Worm (Caenorhabditis elegans): ENCODE results near the gene hsp-110.

The hsp-110 gene

DNA sequence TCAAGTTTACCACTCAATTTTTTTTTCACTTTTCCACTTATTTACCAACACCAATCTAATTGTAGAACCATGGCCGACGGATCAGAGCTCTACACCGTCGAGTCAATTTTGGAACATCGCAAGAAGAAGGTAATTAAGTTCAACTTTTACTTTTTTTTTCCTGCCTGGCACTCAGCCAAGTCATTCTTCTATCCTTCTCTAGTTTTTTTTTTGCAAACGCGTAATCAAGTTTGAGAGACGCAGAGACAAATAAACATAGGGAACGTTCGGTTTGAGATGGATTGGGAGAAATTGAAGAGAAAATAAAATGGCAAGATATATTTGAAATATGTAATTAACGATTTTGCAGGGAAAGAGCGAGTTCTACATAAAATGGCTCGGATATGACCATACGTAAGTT is 20.4 kb downstream of the hsp-110 start, which contains the start of gene cec-1:
TSS of gene cec-1 (plus strand) at position 63 of the 400 bp plus-strand sequence.
- TF ChIP-seq ztf-16 (tag; optimal IDR thresholded peaks at IDR 0.05): no peak
- TF ChIP-seq lim-6 (tag; optimal IDR thresholded peaks at IDR 0.05): no peak
- peak; percentile 55 for TF ChIP-seq unc-42 (tag; optimal IDR thresholded peaks at IDR 0.05)
- TF ChIP-seq C08G9.2 (tag; optimal IDR thresholded peaks at IDR 0.05): no peak

DNA sequence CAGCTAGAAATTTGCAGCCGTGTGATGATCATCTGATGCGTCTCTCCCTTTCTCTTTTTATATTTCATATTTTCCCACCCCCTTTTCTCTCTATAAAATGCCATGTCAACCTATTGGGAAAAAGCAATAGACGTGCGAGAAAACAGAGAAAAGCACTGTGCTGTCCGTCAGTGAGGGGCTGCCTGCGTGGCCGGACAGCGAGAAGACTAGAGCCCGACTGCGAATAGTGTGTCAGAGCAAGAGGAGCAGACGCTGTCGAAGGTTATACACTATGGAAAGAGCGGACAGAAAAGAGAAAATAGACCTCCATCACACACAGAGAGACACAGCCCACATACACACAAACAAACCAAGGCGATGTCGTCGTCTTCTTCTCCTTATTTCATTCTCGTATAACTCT is 21.6 kb downstream of the hsp-110 start:
- TF ChIP-seq ceh-14 (tag; optimal IDR thresholded peaks at IDR 0.05) (no peak), nhr-11 (tag; optimal IDR thresholded peaks at IDR 0.05) (no peak), che-1 (tag; optimal IDR thresholded peaks at IDR 0.05) (no peak), hlh-15 (tag; optimal IDR thresholded peaks at IDR 0.05) (no peak), fkh-6 (tag; optimal IDR thresholded peaks at IDR 0.05) (no peak), pat-9 (tag; optimal IDR thresholded peaks at IDR 0.05) (no peak), ceh-34 (tag; optimal IDR thresholded peaks at IDR 0.05) (peak; percentile 46), ceh-31 (tag; optimal IDR thresholded peaks at IDR 0.05) (peak; percentile 59), K02D7.2 (tag; optimal IDR thresholded peaks at IDR 0.05) (no peak), ref-2 (tag; optimal IDR thresholded peaks at IDR 0.05) (peak; percentile 58), ceh-45 (GFP tag; IDR thresholded peaks at IDR 0.05) (no peak), sdc-2 (tag; optimal IDR thresholded peaks at IDR 0.05) (peak; percentile 16), ceh-24 (tag; optimal IDR thresholded peaks at IDR 0.05) (no peak), tbx-2 (tag; optimal IDR thresholded peaks at IDR 0.05) (peak; percentile 69), unc-55 (GFP tag; optimal IDR thresholded peaks at IDR 0.05) (peak; percentile 40), fax-1 (tag; optimal IDR thresholded peaks at IDR 0.05) (peak; percentile 5), ets-4 (tag; optimal IDR thresholded peaks at IDR 0.05) (no peak), elt-2 (tag; optimal IDR thresholded peaks at IDR 0.05) (peak; percentile 51), C38D4.7 (GFP tag; optimal IDR thresholded peaks at IDR 0.05) (no peak), lin-11 (tag; optimal IDR thresholded peaks at IDR 0.05) (no peak), nfya-1 (tag; optimal IDR thresholded peaks at IDR 0.05) (peak; percentile 85), dve-1 (tag; optimal IDR thresholded peaks at IDR 0.05) (no peak), odd-2 (tag; optimal IDR thresholded peaks at IDR 0.05) (no peak), ttx-3 (tag; optimal IDR thresholded peaks at IDR 0.05) (no peak), sox-4 (tag; optimal IDR thresholded peaks at IDR 0.05) (no peak), syd-9 (tag; optimal IDR thresholded peaks at IDR 0.05) (no peak), ceh-2 (tag; optimal IDR thresholded peaks at IDR 0.05) (peak; percentile 43), eyg-1 (tag; optimal IDR thresholded peaks at IDR 0.05) (no peak), ceh-18 (tag; optimal IDR thresholded peaks at IDR 0.05) (peak; percentile 59), lim-6 (tag; optimal IDR thresholded peaks at IDR 0.05) (no peak), npax-4 (tag; optimal IDR thresholded peaks at IDR 0.05) (no peak), Y22D7AL.16 (tag; optimal IDR thresholded peaks at IDR 0.05) (no peak), ceh-48 (tag; optimal IDR thresholded peaks at IDR 0.05) (peak; percentile 14), F13H6.1 (tag; optimal IDR thresholded peaks at IDR 0.05) (peak; percentile 32), pros-1 (tag; optimal IDR thresholded peaks at IDR 0.05) (peak; percentile 10), hlh-6 (tag; optimal IDR thresholded peaks at IDR 0.05) (peak; percentile 42), unc-42 (tag; optimal IDR thresholded peaks at IDR 0.05) (no peak)

DNA sequence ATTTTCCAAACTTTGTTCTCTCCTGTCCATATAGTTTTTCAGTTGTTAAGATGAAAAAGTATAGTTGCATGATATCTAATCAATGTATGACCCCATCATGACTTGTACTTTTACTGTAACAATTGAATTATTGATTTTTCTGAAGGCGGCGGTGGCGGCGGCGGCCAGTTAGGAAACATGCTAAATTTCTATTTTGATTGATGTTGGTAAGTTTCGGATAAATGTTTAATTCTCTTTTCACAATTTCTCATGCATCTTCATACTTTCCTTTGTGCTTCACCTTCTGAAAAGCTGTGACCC is 28.8 kb downstream of the hsp-110 start, which contains the start of gene sor-1:
TSS of gene sor-1 (plus strand) at position 201 of the 300 bp plus-strand sequence.
- TF ChIP-seq sox-2 (GFP tag; IDR thresholded peaks at IDR 0.05): no peak
- no peak for TF ChIP-seq elt-2 (tag; optimal IDR thresholded peaks at IDR 0.05)
- no peak for TF ChIP-seq madf-2 (tag; optimal IDR thresholded peaks at IDR 0.05)
- no peak for TF ChIP-seq gmeb-2 (tag; optimal IDR thresholded peaks at IDR 0.05)
- no peak for TF ChIP-seq C08G9.2 (tag; optimal IDR thresholded peaks at IDR 0.05)
- TF ChIP-seq pha-4 (tag; optimal IDR thresholded peaks at IDR 0.05): no peak
- no peak for TF ChIP-seq ceh-24 (tag; optimal IDR thresholded peaks at IDR 0.05)
- TF ChIP-seq sdc-2 (tag; optimal IDR thresholded peaks at IDR 0.05): no peak
- no peak for TF ChIP-seq pqm-1 (tag; optimal IDR thresholded peaks at IDR 0.05)
- TF ChIP-seq tbx-7 (tag; optimal IDR thresholded peaks at IDR 0.05): no peak
- no peak for TF ChIP-seq ceh-31 (tag; optimal IDR thresholded peaks at IDR 0.05)
- TF ChIP-seq hlh-6 (tag; optimal IDR thresholded peaks at IDR 0.05): no peak
- no peak for TF ChIP-seq zip-5 (tag; optimal IDR thresholded peaks at IDR 0.05)
